Fruit fly (Drosophila melanogaster) whole organism, embryonic: ENCODE results near the gene how.

ENCODE experiments used
- Ada2b ChIP-seq: fragments of 200-800 bp; sonication (Bioruptor generic); IDR thresholded peaks from 2 replicates; pipeline ENCODE4 v1.3.6; 2022; ENCODE audit warnings: missing biosample characterization, missing genetic modification characterization
- BEAF-32 ChIP-seq: fragments of 200-800 bp; sonication (Bioruptor generic); optimal IDR thresholded peaks from 3 replicates; lab custom pipeline; 2017; ENCODE audit warnings: missing biosample characterization, missing genetic modification characterization, mild to moderate bottlenecking, moderate library complexity, missing genetic modification reagents
- CG10274 ChIP-seq: fragments of 200-800 bp; sonication (Bioruptor generic); optimal IDR thresholded peaks from 3 replicates; lab custom pipeline; 2017; ENCODE audit warnings: missing biosample characterization, mild to moderate bottlenecking, missing genetic modification characterization
- CG10959 ChIP-seq: fragments of 200-800 bp; sonication (Bioruptor generic); IDR thresholded peaks from 2 replicates; pipeline ENCODE4 v1.3.6; 2022; ENCODE audit warnings: missing biosample characterization, missing genetic modification characterization
- CG12236 ChIP-seq: fragments of 200-800 bp; sonication (Bioruptor generic); optimal IDR thresholded peaks from 2 replicates; lab custom pipeline; 2016; ENCODE audit warnings: missing biosample characterization, missing genetic modification characterization
- CG14667 ChIP-seq: fragments of 200-800 bp; sonication (Bioruptor generic); IDR thresholded peaks from 2 replicates; pipeline ENCODE4 v1.3.6; 2022; ENCODE audit warnings: missing biosample characterization, missing genetic modification characterization
- CG14710 ChIP-seq: fragments of 200-800 bp; sonication (Bioruptor generic); optimal IDR thresholded peaks from 3 replicates; lab custom pipeline; 2019; ENCODE audit warnings: missing biosample characterization, mild to moderate bottlenecking, missing genetic modification characterization, moderate library complexity
- CG14860 ChIP-seq: fragments of 200-800 bp; sonication (Bioruptor generic); IDR thresholded peaks from 3 replicates; pipeline ENCODE4 v1.3.6; 2022; ENCODE audit warnings: missing biosample characterization, missing genetic modification characterization; ENCODE audit not compliant: partially characterized antibody
- CG15269 ChIP-seq: fragments of 200-800 bp; sonication (Bioruptor generic); optimal IDR thresholded peaks from 2 replicates; lab custom pipeline; 2018; ENCODE audit warnings: missing biosample characterization, mild to moderate bottlenecking, missing genetic modification characterization, moderate library complexity
- CG16815 ChIP-seq: fragments of 200-800 bp; sonication (Bioruptor generic); optimal IDR thresholded peaks from 3 replicates; lab custom pipeline; 2017; ENCODE audit warnings: missing biosample characterization, mild to moderate bottlenecking, missing genetic modification characterization
- CG17802 ChIP-seq: fragments of 200-800 bp; sonication (Bioruptor generic); optimal IDR thresholded peaks from 2 replicates; lab custom pipeline; 2018; ENCODE audit warnings: missing biosample characterization, mild to moderate bottlenecking, missing genetic modification characterization, moderate library complexity
- CG1792 ChIP-seq: fragments of 200-800 bp; sonication (Bioruptor generic); optimal IDR thresholded peaks from 2 replicates; lab custom pipeline; 2016; ENCODE audit warnings: missing biosample characterization, missing genetic modification characterization
- CG2120 ChIP-seq: fragments of 200-800 bp; sonication (Bioruptor generic); optimal IDR thresholded peaks from 3 replicates; lab custom pipeline; 2016; ENCODE audit warnings: missing biosample characterization, missing genetic modification characterization
- CG2202 ChIP-seq: fragments of 200-800 bp; sonication (Bioruptor generic); optimal IDR thresholded peaks from 2 replicates; lab custom pipeline; 2018; ENCODE audit warnings: missing biosample characterization, mild to moderate bottlenecking, missing genetic modification characterization
- CG30431 ChIP-seq: fragments of 200-800 bp; sonication (Bioruptor generic); optimal IDR thresholded peaks from 2 replicates; lab custom pipeline; 2017; ENCODE audit warnings: missing biosample characterization, missing genetic modification characterization
- CG32772 ChIP-seq: fragments of 200-800 bp; sonication (Bioruptor generic); IDR thresholded peaks from 2 replicates; pipeline ENCODE4 v1.3.6; 2022; ENCODE audit warnings: missing biosample characterization, missing genetic modification characterization
- CG4820 ChIP-seq: fragments of 200-800 bp; sonication (Bioruptor generic); optimal IDR thresholded peaks from 3 replicates; lab custom pipeline; 2016; ENCODE audit warnings: missing biosample characterization, missing genetic modification characterization
- CG5180 ChIP-seq: fragments of 200-800 bp; sonication (Bioruptor generic); optimal IDR thresholded peaks from 3 replicates; lab custom pipeline; 2017; ENCODE audit warnings: missing biosample characterization, missing genetic modification characterization, mild to moderate bottlenecking, moderate library complexity, missing genetic modification reagents
- CG6175 ChIP-seq: fragments of 200-800 bp; sonication (Bioruptor generic); IDR thresholded peaks from 3 replicates; pipeline ENCODE4 v1.3.6; 2022; ENCODE audit warnings: missing biosample characterization, missing genetic modification characterization
- CG8924 ChIP-seq: fragments of 200-800 bp; optimal IDR thresholded peaks from 3 replicates; lab custom pipeline; 2019; ENCODE audit warnings: missing biosample characterization, mild to moderate bottlenecking, missing genetic modification characterization, moderate library complexity
- Dad ChIP-seq: fragments of 200-800 bp; sonication (Bioruptor generic); optimal IDR thresholded peaks from 3 replicates; lab custom pipeline; 2016; ENCODE audit warnings: missing biosample characterization, missing genetic modification characterization
- Dfd ChIP-seq, 2 experiments: fragments of >200 bp; optimal IDR thresholded peaks; 2 replicates each; lab custom pipeline; 2017; ENCODE audit warnings: missing biosample characterization in 2 of 2, missing genetic modification characterization in 2 of 2
- Dip3 ChIP-seq: fragments of 200-800 bp; sonication (Bioruptor generic); optimal IDR thresholded peaks from 3 replicates; lab custom pipeline; 2016; ENCODE audit warnings: missing biosample characterization, missing genetic modification characterization
- Doc2 ChIP-seq: fragments of 200-800 bp; sonication (Bioruptor generic); IDR thresholded peaks from 2 replicates; pipeline ENCODE4 v1.3.6; 2022; ENCODE audit warnings: missing biosample characterization, missing genetic modification characterization
- Fer2 ChIP-seq: fragments of 200-800 bp; sonication (Bioruptor generic); optimal IDR thresholded peaks from 2 replicates; lab custom pipeline; 2018; ENCODE audit warnings: missing biosample characterization, mild to moderate bottlenecking, missing genetic modification characterization, moderate library complexity
- Lhr ChIP-seq: fragments of 200-800 bp; sonication (Bioruptor generic); optimal IDR thresholded peaks from 3 replicates; lab custom pipeline; 2017; ENCODE audit warnings: mild to moderate bottlenecking, missing biosample characterization, missing genetic modification reagents, missing genetic modification characterization
- MESR4 ChIP-seq: fragments of 200-800 bp; sonication (Bioruptor generic); optimal IDR thresholded peaks from 2 replicates; lab custom pipeline; 2018; ENCODE audit warnings: missing biosample characterization, mild to moderate bottlenecking, missing genetic modification characterization, moderate library complexity
- Myb ChIP-seq: fragments of 200-800 bp; sonication (Bioruptor generic); optimal IDR thresholded peaks from 2 replicates; lab custom pipeline; 2016; ENCODE audit warnings: missing biosample characterization, missing genetic modification characterization
- Nf-YA ChIP-seq: fragments of 200-800 bp; sonication (Bioruptor generic); IDR thresholded peaks from 2 replicates; pipeline ENCODE4 v1.3.6; 2022; ENCODE audit warnings: missing biosample characterization, missing genetic modification characterization
- Oli ChIP-seq: fragments of 200-800 bp; sonication (Bioruptor generic); optimal IDR thresholded peaks from 2 replicates; lab custom pipeline; 2018; ENCODE audit warnings: missing biosample characterization, mild to moderate bottlenecking, missing genetic modification characterization, moderate library complexity
- Pdp1 ChIP-seq, 2 experiments: fragments of 200-800 bp; sonication (Bioruptor generic); optimal IDR thresholded peaks; 3 replicates each; lab custom pipeline; 2016; ENCODE audit warnings: missing biosample characterization in 2 of 2, missing genetic modification characterization in 2 of 2, mild to moderate bottlenecking in 1 of 2, moderate library complexity in 1 of 2
- Sin3A ChIP-seq: fragments of >200 bp; optimal IDR thresholded peaks from 2 replicates; lab custom pipeline; 2018
- Vsx1 ChIP-seq: fragments of 200-800 bp; sonication (Bioruptor generic); optimal IDR thresholded peaks from 2 replicates; lab custom pipeline; 2017; ENCODE audit warnings: missing biosample characterization, mild to moderate bottlenecking, missing genetic modification characterization, missing genetic modification reagents
- ara ChIP-seq: fragments of 200-800 bp; sonication (Bioruptor generic); IDR thresholded peaks from 2 replicates; pipeline ENCODE4 v1.3.6; 2022; ENCODE audit warnings: missing biosample characterization, missing genetic modification characterization
- az2 ChIP-seq: fragments of 200-800 bp; sonication (Bioruptor generic); optimal IDR thresholded peaks from 3 replicates; lab custom pipeline; 2016; ENCODE audit warnings: missing biosample characterization, missing genetic modification characterization
- bbx ChIP-seq: fragments of 200-800 bp; sonication (Bioruptor generic); IDR thresholded peaks from 2 replicates; pipeline ENCODE4 v1.3.6; 2022; ENCODE audit warnings: missing biosample characterization, missing genetic modification characterization; ENCODE audit not compliant: partially characterized antibody
- cato ChIP-seq: fragments of 200-800 bp; sonication (Bioruptor generic); optimal IDR thresholded peaks from 2 replicates; lab custom pipeline; 2016; ENCODE audit warnings: missing biosample characterization, missing genetic modification characterization, borderline replicate concordance
- chn ChIP-seq: fragments of 200-800 bp; sonication (Bioruptor generic); optimal IDR thresholded peaks from 2 replicates; lab custom pipeline; 2016; ENCODE audit warnings: missing biosample characterization, missing genetic modification characterization
- en ChIP-seq: fragments of 200-800 bp; sonication (Bioruptor generic); optimal IDR thresholded peaks from 2 replicates; lab custom pipeline; 2016; ENCODE audit warnings: missing biosample characterization, missing genetic modification characterization
- eyg ChIP-seq: fragments of 200-800 bp; sonication (Bioruptor generic); optimal IDR thresholded peaks from 3 replicates; lab custom pipeline; 2016; ENCODE audit warnings: missing biosample characterization, missing genetic modification characterization
- grau ChIP-seq: fragments of 200-800 bp; optimal IDR thresholded peaks from 3 replicates; lab custom pipeline; 2019; ENCODE audit warnings: missing biosample characterization, mild to moderate bottlenecking, missing genetic modification characterization, moderate library complexity
- gt ChIP-seq: fragments of 200-800 bp; sonication (Bioruptor generic); IDR thresholded peaks from 2 replicates; pipeline ENCODE4 v1.3.6; 2022; ENCODE audit warnings: missing biosample characterization, missing genetic modification characterization
- lola ChIP-seq, 3 experiments: fragments of >200 bp in 2 of 3; fragments of 200-800 bp in 1 of 3; sonication (Bioruptor generic) in 1 of 3; optimal IDR thresholded peaks; 2 replicates each; lab custom pipeline; 2017 to 2019; ENCODE audit warnings: missing biosample characterization in 3 of 3, missing genetic modification characterization in 3 of 3, mild to moderate bottlenecking in 1 of 3, moderate library complexity in 1 of 3
- odd ChIP-seq: fragments of 200-800 bp; sonication (Bioruptor generic); optimal IDR thresholded peaks from 2 replicates; lab custom pipeline; 2017; ENCODE audit warnings: missing biosample characterization, mild to moderate bottlenecking, missing genetic modification characterization
- p53 ChIP-seq: fragments of 200-800 bp; sonication (Bioruptor generic); optimal IDR thresholded peaks from 2 replicates; lab custom pipeline; 2016; ENCODE audit warnings: missing biosample characterization, missing genetic modification characterization
- repo ChIP-seq: fragments of 200-800 bp; sonication (Bioruptor generic); optimal IDR thresholded peaks from 2 replicates; lab custom pipeline; 2016; ENCODE audit warnings: missing biosample characterization, missing genetic modification characterization
- shn ChIP-seq: fragments of 200-800 bp; sonication (Bioruptor generic); optimal IDR thresholded peaks from 3 replicates; lab custom pipeline; 2016; ENCODE audit warnings: missing biosample characterization, missing genetic modification characterization
- slbo ChIP-seq: fragments of 200-800 bp; sonication (Bioruptor generic); IDR thresholded peaks from 2 replicates; pipeline ENCODE4 v1.3.6; 2022; ENCODE audit warnings: missing biosample characterization, missing genetic modification characterization
- ssp ChIP-seq: fragments of 200-800 bp; sonication (Bioruptor generic); IDR thresholded peaks from 2 replicates; pipeline ENCODE4 v1.3.6; 2022; ENCODE audit warnings: missing biosample characterization, missing genetic modification characterization
- tna ChIP-seq: fragments of 200-800 bp; sonication (Bioruptor generic); IDR thresholded peaks from 2 replicates; pipeline ENCODE4 v1.3.6; 2022; ENCODE audit warnings: missing biosample characterization, missing genetic modification characterization; ENCODE audit not compliant: partially characterized antibody
- zen ChIP-seq: fragments of 200-800 bp; sonication (Bioruptor generic); optimal IDR thresholded peaks from 3 replicates; lab custom pipeline; 2018; ENCODE audit warnings: missing biosample characterization, mild to moderate bottlenecking, missing genetic modification characterization, moderate library complexity

how gene

DNA sequence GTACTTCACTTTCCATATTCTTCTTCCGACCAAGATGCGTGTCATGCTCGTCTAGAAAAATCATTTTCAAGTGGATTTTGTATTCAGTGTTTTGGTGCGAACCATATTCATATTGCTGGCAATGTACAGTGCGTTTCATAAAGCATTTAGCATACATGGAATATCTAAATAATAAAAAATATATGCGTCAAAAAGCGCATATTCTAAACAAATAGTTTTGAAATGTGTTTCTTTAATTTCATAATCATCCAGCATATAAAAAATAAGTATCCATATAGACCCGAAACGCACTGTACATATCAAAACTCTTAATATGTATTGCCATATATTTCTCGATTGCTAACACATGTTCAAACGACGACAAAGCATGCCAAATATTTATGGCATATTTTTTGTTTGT is 79.2 kb downstream of the how start (continued):
- TF ChIP-seq Lhr (no peak), Dip3 (GFP tag; lab: Kevin White, UChicago) (peak; percentile 18), CG10274 (GFP tag; lab: Kevin White, UChicago) (peak; percentile 37), CG6175 (GFP tag; lab: Robert Waterston, UW) (no peak), Doc2 (GFP tag; lab: Robert Waterston, UW) (no peak), CG5180 (GFP tag; lab: Kevin White, UChicago) (peak; percentile 29), CG30431 (GFP tag; lab: Kevin White, UChicago) (no peak), CG4820 (GFP tag; lab: Kevin White, UChicago) (no peak), Dad (GFP tag; lab: Kevin White, UChicago) (no peak), repo (no peak), CG10959 (no peak), odd (GFP tag; lab: Kevin White, UChicago) (no peak), eyg (peak; percentile 32), p53 (no peak), Pdp1 (GFP tag; optimal IDR thresholded peaks at IDR 0.05; lab: Kevin White, UChicago) (peak in 1 of 2 experiments; percentile 6), zen (tag; lab: Kevin White, UChicago) (no peak), CG16815 (GFP tag; lab: Kevin White, UChicago) (no peak), CG12236 (GFP tag; lab: Kevin White, UChicago) (no peak), Ada2b (GFP tag; lab: Robert Waterston, UW) (peak; percentile 70), Dfd (GFP tag; optimal IDR thresholded peaks at IDR 0.05; lab: Kevin White, UChicago) (no peak), slbo (GFP tag; lab: Robert Waterston, UW) (peak; percentile 84), CG14667 (GFP tag; lab: Robert Waterston, UW) (no peak; the same call in 1 of the 2 replicates), Nf-YA (peak; percentile 26; the same call in 1 of the 2 replicates), shn (GFP tag; lab: Kevin White, UChicago) (no peak), Myb (GFP tag; lab: Kevin White, UChicago) (no peak), cato (GFP tag; lab: Kevin White, UChicago) (no peak), az2 (peak; percentile 27), Oli (tag; lab: Kevin White, UChicago) (peak; percentile 59), CG14710 (tag; lab: Kevin White, UChicago) (no peak), MESR4 (GFP tag; lab: Kevin White, UChicago) (no peak), chn (GFP tag; lab: Kevin White, UChicago) (no peak), CG32772 (no peak), bbx (GFP tag; lab: Robert Waterston, UW) (no peak), Vsx1 (GFP tag; lab: Kevin White, UChicago) (no peak), ssp (GFP tag; lab: Robert Waterston, UW) (no peak; the same call in 1 of the 2 replicates), CG14860 (GFP tag; lab: Robert Waterston, UW) (no peak), BEAF-32 (GFP tag; lab: Kevin White, UChicago) (no peak), lola (GFP tag; optimal IDR thresholded peaks at IDR 0.05; lab: Kevin White, UChicago) (no peak), gt (GFP tag; lab: Robert Waterston, UW) (no peak), Sin3A (lab: Kevin White, UChicago) (no peak), Fer2 (tag; lab: Kevin White, UChicago) (peak; percentile 56), CG2120 (peak; percentile 71), ara (no peak; the same call in none of the 2 replicates), CG15269 (tag; lab: Kevin White, UChicago) (peak; percentile 75), CG8924 (no peak), tna (GFP tag; lab: Robert Waterston, UW) (no peak), CG2202 (no peak), CG17802 (tag; lab: Kevin White, UChicago) (no peak), en (GFP tag; lab: Kevin White, UChicago) (no peak), CG1792 (GFP tag; lab: Kevin White, UChicago) (no peak), grau (no peak)
